Fruit fly (Drosophila melanogaster) whole organism, embryonic: ENCODE data around the gene CG5445.

Source experiments
- Aef1 ChIP-seq: fragments of 200-800 bp; sonication (Bioruptor generic); IDR thresholded peaks from 3 replicates; pipeline ENCODE4 v1.3.6; 2022; ENCODE audit warnings: missing biosample characterization, missing genetic modification characterization
- B-H2 ChIP-seq: fragments of 200-800 bp; sonication (Bioruptor generic); optimal IDR thresholded peaks from 2 replicates; lab custom pipeline; 2018; ENCODE audit warnings: missing biosample characterization, mild to moderate bottlenecking, missing genetic modification characterization
- BEAF-32 ChIP-seq: fragments of 200-800 bp; sonication (Bioruptor generic); optimal IDR thresholded peaks from 3 replicates; lab custom pipeline; 2017; ENCODE audit warnings: missing biosample characterization, missing genetic modification characterization, mild to moderate bottlenecking, moderate library complexity, missing genetic modification reagents
- CG10267 ChIP-seq: fragments of 200-800 bp; sonication (Bioruptor generic); optimal IDR thresholded peaks from 2 replicates; lab custom pipeline; 2018; ENCODE audit warnings: missing biosample characterization, mild to moderate bottlenecking, missing genetic modification characterization, moderate library complexity
- CG13775 ChIP-seq: fragments of 200-800 bp; sonication (Bioruptor generic); optimal IDR thresholded peaks from 3 replicates; lab custom pipeline; 2017; ENCODE audit warnings: missing biosample characterization, mild to moderate bottlenecking, missing genetic modification characterization
- CG15514 ChIP-seq: fragments of 200-800 bp; sonication (Bioruptor generic); optimal IDR thresholded peaks from 3 replicates; lab custom pipeline; 2017; ENCODE audit warnings: missing biosample characterization, missing genetic modification characterization, mild to moderate bottlenecking, moderate library complexity, missing genetic modification reagents
- CG17328 ChIP-seq: fragments of 200-800 bp; sonication (Bioruptor generic); IDR thresholded peaks from 2 replicates; pipeline ENCODE4 v1.3.6; 2022; ENCODE audit warnings: missing biosample characterization, missing genetic modification characterization
- CG17568 ChIP-seq: fragments of 200-800 bp; sonication (Bioruptor generic); optimal IDR thresholded peaks from 2 replicates; lab custom pipeline; 2018; ENCODE audit warnings: missing biosample characterization, mild to moderate bottlenecking, missing genetic modification characterization, moderate library complexity
- CG18599 ChIP-seq: fragments of 200-800 bp; sonication (Bioruptor generic); optimal IDR thresholded peaks from 3 replicates; lab custom pipeline; 2017; ENCODE audit warnings: missing biosample characterization, missing genetic modification characterization, mild to moderate bottlenecking, moderate library complexity, missing genetic modification reagents
- CG18764 ChIP-seq: fragments of 200-800 bp; sonication (Bioruptor generic); optimal IDR thresholded peaks from 3 replicates; lab custom pipeline; 2016; ENCODE audit warnings: missing biosample characterization, missing genetic modification characterization
- CG30431 ChIP-seq: fragments of 200-800 bp; sonication (Bioruptor generic); optimal IDR thresholded peaks from 2 replicates; lab custom pipeline; 2017; ENCODE audit warnings: missing biosample characterization, missing genetic modification characterization
- CG33213 ChIP-seq: fragments of 200-800 bp; sonication (Bioruptor generic); optimal IDR thresholded peaks from 3 replicates; lab custom pipeline; 2016; ENCODE audit warnings: missing biosample characterization, missing genetic modification characterization
- CG3407 ChIP-seq: fragments of 200-800 bp; sonication (Bioruptor generic); optimal IDR thresholded peaks from 2 replicates; lab custom pipeline; 2018; ENCODE audit warnings: missing biosample characterization, mild to moderate bottlenecking, missing genetic modification characterization
- CG3995 ChIP-seq: fragments of 200-800 bp; sonication (Bioruptor generic); optimal IDR thresholded peaks from 3 replicates; lab custom pipeline; 2016; ENCODE audit warnings: missing biosample characterization, missing genetic modification characterization
- CG5245 ChIP-seq: fragments of 200-800 bp; sonication (Bioruptor generic); optimal IDR thresholded peaks from 3 replicates; lab custom pipeline; 2016; ENCODE audit warnings: missing biosample characterization, missing genetic modification characterization
- CG5953 ChIP-seq: fragments of 200-800 bp; sonication (Bioruptor generic); IDR thresholded peaks from 2 replicates; pipeline ENCODE4 v1.3.6; 2022; ENCODE audit warnings: missing biosample characterization, missing genetic modification characterization
- Dbx ChIP-seq: fragments of 200-800 bp; sonication (Bioruptor generic); IDR thresholded peaks from 3 replicates; pipeline ENCODE4 v1.3.6; 2022; ENCODE audit warnings: missing biosample characterization, missing genetic modification characterization
- ERR ChIP-seq: fragments of 200-800 bp; sonication (Bioruptor generic); optimal IDR thresholded peaks from 2 replicates; lab custom pipeline; 2016; ENCODE audit warnings: missing biosample characterization, missing genetic modification characterization
- Hsf ChIP-seq: fragments of 200-800 bp; sonication (Bioruptor generic); optimal IDR thresholded peaks from 3 replicates; lab custom pipeline; 2016; ENCODE audit warnings: missing biosample characterization, missing genetic modification characterization
- Kr ChIP-seq: fragments of 200-800 bp; sonication (Bioruptor generic); optimal IDR thresholded peaks from 2 replicates; lab custom pipeline; 2017; ENCODE audit warnings: missing biosample characterization, mild to moderate bottlenecking, missing genetic modification characterization
- MESR4 ChIP-seq: fragments of 200-800 bp; sonication (Bioruptor generic); optimal IDR thresholded peaks from 2 replicates; lab custom pipeline; 2018; ENCODE audit warnings: missing biosample characterization, mild to moderate bottlenecking, missing genetic modification characterization, moderate library complexity
- NC2β ChIP-seq: fragments of 200-800 bp; sonication (Bioruptor generic); optimal IDR thresholded peaks from 2 replicates; lab custom pipeline; 2016; ENCODE audit warnings: missing biosample characterization, missing genetic modification characterization
- PHDP ChIP-seq: fragments of 200-800 bp; sonication (Bioruptor generic); optimal IDR thresholded peaks from 3 replicates; lab custom pipeline; 2018; ENCODE audit warnings: missing biosample characterization, mild to moderate bottlenecking, missing genetic modification characterization, moderate library complexity
- Spps ChIP-seq: fragments of 200-800 bp; sonication (Bioruptor generic); optimal IDR thresholded peaks from 2 replicates; lab custom pipeline; 2018; ENCODE audit warnings: missing biosample characterization, mild to moderate bottlenecking, missing genetic modification characterization
- Vsx1 ChIP-seq: fragments of 200-800 bp; sonication (Bioruptor generic); optimal IDR thresholded peaks from 2 replicates; lab custom pipeline; 2017; ENCODE audit warnings: missing biosample characterization, mild to moderate bottlenecking, missing genetic modification characterization, missing genetic modification reagents
- abd-A ChIP-seq: fragments of 200-800 bp; sonication (Bioruptor generic); optimal IDR thresholded peaks from 3 replicates; lab custom pipeline; 2019; ENCODE audit warnings: missing biosample characterization, mild to moderate bottlenecking, missing genetic modification characterization, moderate library complexity
- amos ChIP-seq: fragments of 200-800 bp; sonication (Bioruptor generic); IDR thresholded peaks from 2 replicates; pipeline ENCODE4 v1.3.6; 2022; ENCODE audit warnings: missing biosample characterization, missing genetic modification characterization; ENCODE audit not compliant: partially characterized antibody
- cad ChIP-seq: fragments of >200 bp; optimal IDR thresholded peaks from 2 replicates; lab custom pipeline; 2017; ENCODE audit warnings: missing biosample characterization, missing genetic modification characterization
- chinmo ChIP-seq: fragments of 200-800 bp; sonication (Bioruptor generic); IDR thresholded peaks from 4 replicates; pipeline ENCODE4 v1.3.6; 2022; ENCODE audit warnings: missing biosample characterization, missing genetic modification characterization; ENCODE audit not compliant: partially characterized antibody
- crc ChIP-seq: fragments of 200-800 bp; sonication (Bioruptor generic); optimal IDR thresholded peaks from 2 replicates; lab custom pipeline; 2016; ENCODE audit warnings: missing biosample characterization, missing genetic modification characterization
- crp ChIP-seq, 2 experiments: fragments of 200-800 bp; sonication (Bioruptor generic); optimal IDR thresholded peaks; 2 replicates in 1 of 2; 3 replicates in 1 of 2; lab custom pipeline; 2017; ENCODE audit warnings: missing biosample characterization in 2 of 2, missing genetic modification characterization in 2 of 2, mild to moderate bottlenecking in 1 of 2, moderate library complexity in 1 of 2
- cwo ChIP-seq: fragments of 200-800 bp; sonication (Bioruptor generic); optimal IDR thresholded peaks from 3 replicates; lab custom pipeline; 2017; ENCODE audit warnings: missing biosample characterization, missing genetic modification characterization, mild to moderate bottlenecking, moderate library complexity, missing genetic modification reagents
- dan ChIP-seq: fragments of 200-800 bp; sonication (Bioruptor generic); IDR thresholded peaks from 2 replicates; pipeline ENCODE4 v1.3.6; 2022; ENCODE audit warnings: missing biosample characterization, missing genetic modification characterization
- dysf ChIP-seq: fragments of 200-800 bp; sonication (Bioruptor generic); IDR thresholded peaks from 3 replicates; pipeline ENCODE4 v1.3.6; 2022; ENCODE audit warnings: missing biosample characterization, missing genetic modification characterization
- exex ChIP-seq: fragments of 200-800 bp; sonication (Bioruptor generic); optimal IDR thresholded peaks from 4 replicates; lab custom pipeline; 2018; ENCODE audit warnings: missing biosample characterization, mild to moderate bottlenecking, missing genetic modification characterization, moderate library complexity
- gsb ChIP-seq: fragments of 200-800 bp; sonication (Bioruptor generic); IDR thresholded peaks from 2 replicates; pipeline ENCODE4 v1.3.6; 2022; ENCODE audit warnings: missing biosample characterization, missing genetic modification characterization
- jigr1 ChIP-seq: fragments of 200-800 bp; sonication (Bioruptor generic); IDR thresholded peaks from 3 replicates; pipeline ENCODE4 v1.3.6; 2022; ENCODE audit warnings: missing biosample characterization, missing genetic modification characterization
- lab ChIP-seq: fragments of 200-800 bp; sonication (Bioruptor generic); optimal IDR thresholded peaks from 3 replicates; lab custom pipeline; 2017; ENCODE audit warnings: missing biosample characterization, missing genetic modification characterization, mild to moderate bottlenecking, moderate library complexity, missing genetic modification reagents
- lilli ChIP-seq: fragments of 200-800 bp; sonication (Bioruptor generic); optimal IDR thresholded peaks from 3 replicates; lab custom pipeline; 2016; ENCODE audit warnings: missing biosample characterization, missing genetic modification characterization
- lov ChIP-seq, 2 experiments: fragments of 200-800 bp in 1 of 2; fragments of >200 bp in 1 of 2; sonication (Bioruptor generic) in 1 of 2; IDR thresholded peaks in 1 of 2; optimal IDR thresholded peaks in 1 of 2; 2 replicates in 1 of 2; 3 replicates in 1 of 2; pipeline versions ENCODE4 v1.3.6 to Lab custom; 2017 to 2022; ENCODE audit warnings: missing biosample characterization in 1 of 2, missing genetic modification characterization in 1 of 2
- nmo ChIP-seq: fragments of 200-800 bp; sonication (Bioruptor generic); optimal IDR thresholded peaks from 2 replicates; lab custom pipeline; 2018; ENCODE audit warnings: missing biosample characterization, mild to moderate bottlenecking, missing genetic modification characterization, moderate library complexity
- nom ChIP-seq: fragments of 200-800 bp; sonication (Bioruptor generic); optimal IDR thresholded peaks from 2 replicates; lab custom pipeline; 2017; ENCODE audit warnings: missing biosample characterization, missing genetic modification characterization, mild to moderate bottlenecking, moderate library complexity, missing genetic modification reagents
- prd ChIP-seq, 3 experiments: fragments of >200 bp in 2 of 3; fragments of 200-800 bp in 1 of 3; sonication (Bioruptor generic) in 1 of 3; optimal IDR thresholded peaks in 2 of 3; IDR thresholded peaks in 1 of 3; 2 replicates in 2 of 3; 3 replicates in 1 of 3; pipeline versions ENCODE4 v1.3.6 to Lab custom; 2017 to 2022; ENCODE audit warnings: missing biosample characterization in 1 of 3, missing genetic modification characterization in 1 of 3
- sna ChIP-seq: fragments of 200-800 bp; sonication (Bioruptor generic); IDR thresholded peaks from 2 replicates; pipeline ENCODE4 v1.3.6; 2022; ENCODE audit warnings: missing biosample characterization, missing genetic modification characterization; ENCODE audit not compliant: partially characterized antibody
- stc ChIP-seq: fragments of 200-800 bp; sonication (Bioruptor generic); IDR thresholded peaks from 2 replicates; pipeline ENCODE4 v1.3.6; 2022; ENCODE audit warnings: missing biosample characterization, missing genetic modification characterization
- sug ChIP-seq: fragments of 200-800 bp; optimal IDR thresholded peaks from 2 replicates; lab custom pipeline; 2019; ENCODE audit warnings: missing biosample characterization, mild to moderate bottlenecking, missing genetic modification characterization, moderate library complexity
- vnd ChIP-seq: fragments of 200-800 bp; sonication (Bioruptor generic); IDR thresholded peaks from 3 replicates; pipeline ENCODE4 v1.3.6; 2022; ENCODE audit warnings: missing biosample characterization, missing genetic modification characterization; ENCODE audit not compliant: partially characterized antibody
- wek ChIP-seq: fragments of 200-800 bp; sonication (Bioruptor generic); optimal IDR thresholded peaks from 3 replicates; lab custom pipeline; 2018; ENCODE audit warnings: missing biosample characterization, mild to moderate bottlenecking, missing genetic modification characterization, moderate library complexity
- yki ChIP-seq: fragments of >200 bp; optimal IDR thresholded peaks from 3 replicates; lab custom pipeline; 2018

The CG5445 gene

DNA sequence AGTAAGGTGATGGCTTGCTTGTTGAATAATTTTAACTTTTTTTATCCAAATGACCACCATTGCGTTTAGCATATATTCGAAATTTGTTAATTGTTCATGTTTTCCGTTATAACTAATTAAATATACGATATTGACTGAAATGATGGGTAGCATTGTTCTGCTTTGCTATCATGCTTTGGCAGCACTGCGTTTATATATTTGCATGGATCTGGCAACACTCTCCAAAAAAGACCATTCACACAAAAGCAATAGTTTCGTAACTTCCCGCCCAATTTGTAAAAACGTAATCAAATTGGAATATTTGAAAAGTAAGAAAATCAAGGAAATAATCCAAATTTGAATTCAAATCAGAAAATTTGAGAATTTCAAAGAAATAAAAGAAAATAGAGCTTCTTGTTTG, 23.2 kb downstream of the CG5445 start (continued):
- peak; percentile 57 for TF ChIP-seq BEAF-32
- peak; percentile 44 for TF ChIP-seq exex (tag; lab: Kevin White, UChicago)
- TF ChIP-seq Aef1 = no peak
- no peak for TF ChIP-seq gsb (GFP tag; lab: Robert Waterston, UW)
- peak; percentile 39 for TF ChIP-seq CG10267 (tag; lab: Kevin White, UChicago)
- TF ChIP-seq crp (GFP tag; optimal IDR thresholded peaks at IDR 0.05; lab: Kevin White, UChicago) = peak in 1 of 2 experiments; percentile 51
- TF ChIP-seq Dbx (GFP tag; lab: Robert Waterston, UW) = no peak
- 0 out of 3 replicates have a peak, but pooled peaks have one; percentile 30 for TF ChIP-seq vnd (GFP tag; lab: Robert Waterston, UW)
- peak; percentile 67 for TF ChIP-seq CG33213 (GFP tag; lab: Kevin White, UChicago)
- TF ChIP-seq CG5245 = no peak
- no peak for TF ChIP-seq dan
- peak; percentile 2 for TF ChIP-seq NC2β
- peak; percentile 69 for TF ChIP-seq amos (GFP tag; lab: Robert Waterston, UW)
- no peak for TF ChIP-seq jigr1 (GFP tag; lab: Robert Waterston, UW)
- no peak for TF ChIP-seq wek (GFP tag; lab: Kevin White, UChicago)
- no peak for TF ChIP-seq PHDP (tag; lab: Kevin White, UChicago)
- no peak for TF ChIP-seq chinmo (GFP tag; lab: Robert Waterston, UW)
- TF ChIP-seq dysf = no peak
- TF ChIP-seq CG5953 (GFP tag; lab: Robert Waterston, UW) = no peak
- no peak for TF ChIP-seq CG30431 (GFP tag; lab: Kevin White, UChicago)
- TF ChIP-seq sna (GFP tag; lab: Robert Waterston, UW) = peak; percentile 21; the same call in 1 of the 2 replicates
- peak; percentile 66 for TF ChIP-seq Vsx1 (GFP tag; lab: Kevin White, UChicago)
- TF ChIP-seq sug (tag; lab: Kevin White, UChicago) = peak; percentile 1
- TF ChIP-seq crc (GFP tag; lab: Kevin White, UChicago) = no peak
- no peak for TF ChIP-seq cad (GFP tag; lab: Kevin White, UChicago)
- no peak for TF ChIP-seq ERR (GFP tag; lab: Kevin White, UChicago)
- peak; percentile 65 for TF ChIP-seq B-H2 (GFP tag; lab: Kevin White, UChicago)
- no peak for TF ChIP-seq yki (lab: Kevin White, UChicago)
- peak; percentile 93 for TF ChIP-seq CG3995 (GFP tag; lab: Kevin White, UChicago)
- TF ChIP-seq CG15514 (GFP tag; lab: Kevin White, UChicago) = peak; percentile 50
- peak; percentile 28 for TF ChIP-seq nmo (GFP tag; lab: Kevin White, UChicago)
- TF ChIP-seq Spps (tag; lab: Kevin White, UChicago) = no peak
- no peak for TF ChIP-seq Kr
- no peak for TF ChIP-seq prd (optimal IDR thresholded peaks at IDR 0.05; lab: Kevin White, UChicago)
- TF ChIP-seq prd (GFP tag; IDR thresholded peaks at IDR 0.05; lab: Robert Waterston, UW) = no peak
- peak; percentile 15 for TF ChIP-seq MESR4 (GFP tag; lab: Kevin White, UChicago)
- TF ChIP-seq CG18599 (GFP tag; lab: Kevin White, UChicago) = no peak
- TF ChIP-seq cwo (GFP tag; lab: Kevin White, UChicago) = peak; percentile 81
- TF ChIP-seq lilli (GFP tag; lab: Kevin White, UChicago) = no peak
- TF ChIP-seq abd-A = peak; percentile 34
- no peak for TF ChIP-seq lov (optimal IDR thresholded peaks at IDR 0.05; lab: Kevin White, UChicago)
- TF ChIP-seq lov (GFP tag; IDR thresholded peaks at IDR 0.05; lab: Robert Waterston, UW) = no peak
- no peak for TF ChIP-seq lab (GFP tag; lab: Kevin White, UChicago)
- TF ChIP-seq CG18764 = no peak
- TF ChIP-seq CG3407 (GFP tag; lab: Kevin White, UChicago) = no peak
- TF ChIP-seq nom = peak; percentile 4
- TF ChIP-seq CG17568 (GFP tag; lab: Kevin White, UChicago) = no peak
- no peak for TF ChIP-seq CG13775 (GFP tag; lab: Kevin White, UChicago)
- TF ChIP-seq Hsf (GFP tag; lab: Kevin White, UChicago) = no peak
- TF ChIP-seq stc (GFP tag; lab: Robert Waterston, UW) = no peak
- TF ChIP-seq CG17328 (GFP tag; lab: Robert Waterston, UW) = no peak
